Worm (Caenorhabditis elegans): ENCODE data around the gene elo-2.

elo-2 gene

ce11 chrIV:17440417-17440816, 26.8 kb downstream of the elo-2 start, which contains the start of gene F08A7.1:
Gene F08A7.1 (plus strand): TSS chrIV:17440607.
- TF ChIP-seq attf-4 (tag; optimal IDR thresholded peaks at IDR 0.05) = no peak
- no peak for TF ChIP-seq skn-1 (tag; optimal IDR thresholded peaks at IDR 0.05)
- TF ChIP-seq daf-16 (GFP tag; optimal IDR thresholded peaks at IDR 0.05) = no peak
- peak; percentile 48 for TF ChIP-seq daf-16 (tag; optimal IDR thresholded peaks at IDR 0.05)
- TF ChIP-seq T26A8.4 (GFP tag; IDR thresholded peaks at IDR 0.05) = no peak
- no peak for TF ChIP-seq aly-2 (tag; optimal IDR thresholded peaks at IDR 0.05)
- no peak for TF ChIP-seq snpc-1.2 (GFP tag; IDR thresholded peaks at IDR 0.05)
- TF ChIP-seq hif-1 (tag; optimal IDR thresholded peaks at IDR 0.05) = no peak
- TF ChIP-seq set-16 (GFP tag; IDR thresholded peaks at IDR 0.05) = no peak
- no peak for TF ChIP-seq ceh-20 (GFP tag; IDR thresholded peaks at IDR 0.05)
- no peak for TF ChIP-seq egl-43 (GFP tag; IDR thresholded peaks at IDR 0.05)
- TF ChIP-seq T20F7.1 (GFP tag; optimal IDR thresholded peaks at IDR 0.05) = no peak
- no peak for TF ChIP-seq nhr-102 (tag; optimal IDR thresholded peaks at IDR 0.05)
- no peak; the same call in 1 of the 2 replicates for TF ChIP-seq dmd-6 (GFP tag; IDR thresholded peaks at IDR 0.05)
- no peak for TF ChIP-seq rbr-2 (tag; optimal IDR thresholded peaks at IDR 0.05)
- no peak for TF ChIP-seq ztf-7 (tag; optimal IDR thresholded peaks at IDR 0.05)
- no peak for TF ChIP-seq lsy-2 (tag; optimal IDR thresholded peaks at IDR 0.05)
- peak; percentile 56 for TF ChIP-seq dve-1 (tag; optimal IDR thresholded peaks at IDR 0.05; ENCODE audit: insufficient read depth)
- no peak for TF ChIP-seq gei-8 (GFP tag; optimal IDR thresholded peaks at IDR 0.05)
- no peak for TF ChIP-seq ceh-44 (GFP tag; IDR thresholded peaks at IDR 0.05)
- no peak for TF ChIP-seq lin-38 (GFP tag; IDR thresholded peaks at IDR 0.05)
- no peak for TF ChIP-seq F44E2.7 (GFP tag; IDR thresholded peaks at IDR 0.05)
- no peak for TF ChIP-seq spr-3 (GFP tag; optimal IDR thresholded peaks at IDR 0.05)
- TF ChIP-seq mxl-3 (GFP tag; optimal IDR thresholded peaks at IDR 0.05) = no peak
- TF ChIP-seq daf-19 (GFP tag; conservative IDR thresholded peaks at IDR 0.05) = no peak
- no peak for TF ChIP-seq sdz-12 (GFP tag; optimal IDR thresholded peaks at IDR 0.05)
- TF ChIP-seq zip-2 (tag; optimal IDR thresholded peaks at IDR 0.05) = no peak
- peak; percentile 0 for TF ChIP-seq nhr-77 (tag; optimal IDR thresholded peaks at IDR 0.05)
- no peak for TF ChIP-seq madf-5 (GFP tag; IDR thresholded peaks at IDR 0.05)
- peak; percentile 67 for TF ChIP-seq nhr-28 (tag; optimal IDR thresholded peaks at IDR 0.05)
- TF ChIP-seq ctbp-1 (GFP tag; IDR thresholded peaks at IDR 0.05) = no peak
- no peak for TF ChIP-seq mdt-29 (GFP tag; IDR thresholded peaks at IDR 0.05)
- TF ChIP-seq zfp-2 (tag; optimal IDR thresholded peaks at IDR 0.05) = no peak
- no peak for TF ChIP-seq ceh-28 (tag; optimal IDR thresholded peaks at IDR 0.05)
- no peak for TF ChIP-seq D1046.2 (GFP tag; IDR thresholded peaks at IDR 0.05)
- TF ChIP-seq pha-4 (GFP tag; IDR thresholded peaks at IDR 0.05) = no peak
- TF ChIP-seq pha-4 (tag; optimal IDR thresholded peaks at IDR 0.05) = no peak
- TF ChIP-seq tag-97 (GFP tag; IDR thresholded peaks at IDR 0.05) = no peak
- no peak for TF ChIP-seq ceh-62 (tag; optimal IDR thresholded peaks at IDR 0.05)
- no peak for TF ChIP-seq mdl-1 (tag; optimal IDR thresholded peaks at IDR 0.05)
- TF ChIP-seq lim-7 (GFP tag; IDR thresholded peaks at IDR 0.05) = no peak
- no peak for TF ChIP-seq cey-2 (tag; optimal IDR thresholded peaks at IDR 0.05; ENCODE audit: borderline replicate concordance, insufficient read depth)
- no peak for TF ChIP-seq Y48G9A.11 (GFP tag; IDR thresholded peaks at IDR 0.05)
- TF ChIP-seq hlh-30 (tag; optimal IDR thresholded peaks at IDR 0.05; ENCODE audit: insufficient read depth) = peak; percentile 12
- no peak for TF ChIP-seq F49E8.2 (tag; optimal IDR thresholded peaks at IDR 0.05; ENCODE audit: borderline replicate concordance)
- TF ChIP-seq mxl-2 (GFP tag; conservative IDR thresholded peaks at IDR 0.05) = no peak
- no peak for TF ChIP-seq ztf-11 (tag; optimal IDR thresholded peaks at IDR 0.05)
- no peak for TF ChIP-seq lin-15B (tag; optimal IDR thresholded peaks at IDR 0.05)
- no peak for TF ChIP-seq zag-1 (tag; optimal IDR thresholded peaks at IDR 0.05)
- TF ChIP-seq mep-1 (tag; optimal IDR thresholded peaks at IDR 0.05) = no peak
- TF ChIP-seq hlh-11 (tag; optimal IDR thresholded peaks at IDR 0.05) = peak; percentile 24
- peak; percentile 72 for TF ChIP-seq pqm-1 (tag; optimal IDR thresholded peaks at IDR 0.05)
- TF ChIP-seq lin-1 (GFP tag; IDR thresholded peaks at IDR 0.05) = no peak
